Worm (Caenorhabditis elegans) whole organism, L2 larva: ENCODE results near the gene rml-1.
"Not testable (repeated sequence)": the region's sequence is repeated elsewhere in the genome, so short reads cannot be mapped to it uniquely, and the experiment has no call there.

Experiments
- C34F6.9 ChIP-seq: fragments of 150-350 bp; optimal IDR thresholded peaks from 2 replicates; lab custom pipeline; 2014; ENCODE audit warnings: missing biosample characterization, missing genetic modification characterization
- F13H6.1 ChIP-seq: sonication (generic microtip); optimal IDR thresholded peaks from 2 replicates; lab custom pipeline; 2016; ENCODE audit warnings: missing genetic modification characterization, missing compliant biosample characterization
- R02D3.7 ChIP-seq: fragments of 150-350 bp; optimal IDR thresholded peaks from 2 replicates; lab custom pipeline; 2014; ENCODE audit warnings: missing biosample characterization, missing genetic modification characterization
- Y55F3AM.14 ChIP-seq: fragments of 200-800 bp; sonication (Bioruptor generic); optimal IDR thresholded peaks from 2 replicates; lab custom pipeline; 2018; ENCODE audit warnings: mild to moderate bottlenecking, missing genetic modification characterization, missing compliant biosample characterization
- ZK546.5 ChIP-seq: sonication (generic microtip); optimal IDR thresholded peaks from 2 replicates; lab custom pipeline; 2017; ENCODE audit warnings: missing biosample characterization, missing genetic modification characterization
- alr-1 ChIP-seq: fragments of 150-350 bp; optimal IDR thresholded peaks from 2 replicates; lab custom pipeline; 2014; ENCODE audit warnings: missing biosample characterization, missing genetic modification characterization
- ama-1 ChIP-seq: fragments of 150-350 bp; optimal IDR thresholded peaks from 2 replicates; lab custom pipeline; 2018; ENCODE audit warnings: inconsistent platforms
- ceh-16 ChIP-seq: fragments of 150-350 bp; optimal IDR thresholded peaks from 2 replicates; lab custom pipeline; 2014; ENCODE audit warnings: missing biosample characterization, missing genetic modification characterization
- ceh-82 ChIP-seq: fragments of 150-350 bp; optimal IDR thresholded peaks from 2 replicates; lab custom pipeline; 2014; ENCODE audit warnings: missing biosample characterization, missing genetic modification characterization
- crh-2 ChIP-seq: sonication (generic microtip); optimal IDR thresholded peaks from 2 replicates; lab custom pipeline; 2017; ENCODE audit warnings: missing biosample characterization, missing genetic modification characterization
- dmd-4 ChIP-seq: sonication (generic microtip); optimal IDR thresholded peaks from 2 replicates; lab custom pipeline; 2017; ENCODE audit warnings: missing biosample characterization, missing genetic modification characterization
- egl-27 ChIP-seq: sonication (generic microtip); optimal IDR thresholded peaks from 3 replicates; lab custom pipeline; 2017; ENCODE audit warnings: missing biosample characterization, missing genetic modification reagents, missing genetic modification characterization
- fos-1 ChIP-seq: fragments of 150-350 bp; optimal IDR thresholded peaks from 2 replicates; lab custom pipeline; 2014; ENCODE audit warnings: missing biosample characterization, missing genetic modification characterization
- gmeb-1 ChIP-seq: fragments of 150-350 bp; optimal IDR thresholded peaks from 2 replicates; lab custom pipeline; 2014; ENCODE audit warnings: missing biosample characterization, missing genetic modification characterization
- lin-11 ChIP-seq: fragments of 150-350 bp; sonication (generic microtip); optimal IDR thresholded peaks from 2 replicates; lab custom pipeline; 2014; ENCODE audit warnings: missing biosample characterization, missing genetic modification characterization, inconsistent platforms, mixed read lengths
- lin-13 ChIP-seq: fragments of 150-350 bp; optimal IDR thresholded peaks from 2 replicates; lab custom pipeline; 2014; ENCODE audit warnings: missing biosample characterization, missing genetic modification reagents, missing genetic modification characterization
- lsy-2 ChIP-seq, 2 experiments: fragments of 150-350 bp in 1 of 2; sonication (generic microtip) in 1 of 2; optimal IDR thresholded peaks; 2 replicates each; lab custom pipeline; 2014 to 2017; ENCODE audit warnings: missing biosample characterization in 2 of 2, missing genetic modification characterization in 2 of 2
- mdl-1 ChIP-seq, 2 experiments: fragments of 150-350 bp in 1 of 2; sonication (generic microtip) in 1 of 2; optimal IDR thresholded peaks; 2 replicates each; lab custom pipeline; 2017; ENCODE audit warnings: missing biosample characterization in 2 of 2, missing genetic modification characterization in 2 of 2
- nhr-10 ChIP-seq: sonication (generic microtip); optimal IDR thresholded peaks from 2 replicates; lab custom pipeline; 2017; ENCODE audit warnings: missing biosample characterization, missing genetic modification characterization
- nhr-11 ChIP-seq: fragments of 150-350 bp; optimal IDR thresholded peaks from 2 replicates; lab custom pipeline; 2014; ENCODE audit warnings: missing biosample characterization, missing genetic modification characterization
- nhr-12 ChIP-seq: fragments of 150-350 bp; optimal IDR thresholded peaks from 2 replicates; lab custom pipeline; 2014; ENCODE audit warnings: missing biosample characterization, missing genetic modification characterization
- nhr-129 ChIP-seq: fragments of 150-350 bp; optimal IDR thresholded peaks from 2 replicates; lab custom pipeline; 2014; ENCODE audit warnings: missing biosample characterization, missing genetic modification characterization
- nhr-21 ChIP-seq: fragments of 150-350 bp; optimal IDR thresholded peaks from 2 replicates; lab custom pipeline; 2014; ENCODE audit warnings: missing biosample characterization, missing genetic modification characterization
- nhr-23 ChIP-seq: fragments of 150-350 bp; optimal IDR thresholded peaks from 2 replicates; lab custom pipeline; 2014; ENCODE audit warnings: missing biosample characterization, missing genetic modification reagents, missing genetic modification characterization
- nhr-237 ChIP-seq: fragments of 150-350 bp; optimal IDR thresholded peaks from 2 replicates; lab custom pipeline; 2014; ENCODE audit warnings: missing biosample characterization, missing genetic modification characterization
- nhr-25 ChIP-seq: fragments of 150-350 bp; sonication (generic microtip); optimal IDR thresholded peaks from 3 replicates; lab custom pipeline; 2014; ENCODE audit warnings: missing biosample characterization, missing genetic modification characterization
- nhr-77 ChIP-seq: fragments of 150-350 bp; optimal IDR thresholded peaks from 2 replicates; lab custom pipeline; 2014; ENCODE audit warnings: missing biosample characterization, missing genetic modification characterization
- peb-1 ChIP-seq: fragments of 150-350 bp; optimal IDR thresholded peaks from 2 replicates; lab custom pipeline; 2014; ENCODE audit warnings: missing biosample characterization, missing genetic modification characterization
- sem-4 ChIP-seq: fragments of 150-350 bp; optimal IDR thresholded peaks from 2 replicates; lab custom pipeline; 2014; ENCODE audit warnings: missing biosample characterization, missing genetic modification reagents, missing genetic modification characterization
- skn-1 ChIP-seq: sonication (generic microtip); optimal IDR thresholded peaks from 2 replicates; lab custom pipeline; 2017; ENCODE audit warnings: missing biosample characterization, missing genetic modification characterization
- sma-3 ChIP-seq: sonication (generic microtip); optimal IDR thresholded peaks from 2 replicates; lab custom pipeline; 2016; ENCODE audit warnings: missing genetic modification reagents, missing genetic modification characterization, missing compliant biosample characterization
- sma-9 ChIP-seq, 2 experiments: fragments of 150-350 bp in 1 of 2; sonication (generic microtip) in 1 of 2; optimal IDR thresholded peaks; 2 replicates each; lab custom pipeline; 2014 to 2016; ENCODE audit warnings: missing genetic modification characterization in 2 of 2, mild to moderate bottlenecking in 1 of 2, missing biosample characterization in 1 of 2, missing compliant biosample characterization in 1 of 2, missing genetic modification reagents in 1 of 2, moderate library complexity in 1 of 2
- unc-62 ChIP-seq: fragments of 150-350 bp; optimal IDR thresholded peaks from 2 replicates; lab custom pipeline; 2014; ENCODE audit warnings: missing biosample characterization, missing genetic modification reagents, missing genetic modification characterization
- ztf-1 ChIP-seq: fragments of 200-800 bp; sonication (Bioruptor generic); conservative IDR thresholded peaks from 2 replicates; pipeline ENCODE4 v1.3.6; 2022; ENCODE audit warnings: missing genetic modification characterization, missing compliant biosample characterization
- ztf-4 ChIP-seq: fragments of 150-350 bp; optimal IDR thresholded peaks from 2 replicates; lab custom pipeline; 2014; ENCODE audit warnings: missing biosample characterization, missing genetic modification characterization

The rml-1 gene

ce11 chrIII:13762046-13762445 lies 5.8 kb downstream of the rml-1 start, which contains the start of gene dbn-1:
Gene dbn-1 (minus strand): TSS chrIII:13762069.
- TF ChIP-seq lin-13 (GFP tag; lab: Kevin White, UChicago) (no peak), crh-2 (tag; lab: Kevin White, UChicago) (peak; percentile 38), mdl-1 (tag; optimal IDR thresholded peaks at IDR 0.05; lab: Kevin White, UChicago) (no peak), nhr-10 (tag; lab: Kevin White, UChicago) (no peak), nhr-23 (tag; lab: Kevin White, UChicago) (no peak), sma-9 (GFP tag; optimal IDR thresholded peaks at IDR 0.05; lab: Kevin White, UChicago) (peak; percentile 31), sma-9 (tag; optimal IDR thresholded peaks at IDR 0.05; lab: Kevin White, UChicago) (no peak), fos-1 (tag; lab: Kevin White, UChicago) (peak; percentile 75), lin-11 (tag; lab: Kevin White, UChicago) (no peak)

ce11 chrIII:13761022-13761421 lies 6.9 kb downstream of the rml-1 start:
- TF ChIP-seq nhr-11 (tag; lab: Kevin White, UChicago) (no peak), Y55F3AM.14 (GFP tag; lab: Kevin White, UChicago) (no peak), lin-11 (tag; lab: Kevin White, UChicago) (no peak), nhr-23 (tag; lab: Kevin White, UChicago) (no peak), ztf-1 (GFP tag; lab: Robert Waterston, UW) (no peak), alr-1 (tag; lab: Kevin White, UChicago) (no peak), dmd-4 (tag; lab: Kevin White, UChicago) (no peak), lin-13 (GFP tag; lab: Kevin White, UChicago) (no peak), nhr-12 (tag; lab: Kevin White, UChicago) (no peak), ceh-16 (tag; lab: Kevin White, UChicago) (no peak), ztf-4 (no peak), nhr-25 (no peak), peb-1 (tag; lab: Kevin White, UChicago) (no peak), crh-2 (tag; lab: Kevin White, UChicago) (no peak), ceh-82 (tag; lab: Kevin White, UChicago) (no peak), egl-27 (no peak)

ce11 chrIII:13759691-13760090 lies 8.2 kb downstream of the rml-1 start:
- TF ChIP-seq nhr-12 (tag; lab: Kevin White, UChicago) (no peak), nhr-21 (no peak), F13H6.1 (tag; lab: Kevin White, UChicago) (no peak), R02D3.7 (no peak), ama-1 (lab: Kevin White, UChicago) (no peak), sma-9 (GFP tag; optimal IDR thresholded peaks at IDR 0.05; lab: Kevin White, UChicago) (no peak), sma-9 (tag; optimal IDR thresholded peaks at IDR 0.05; lab: Kevin White, UChicago) (no peak), lsy-2 (tag; optimal IDR thresholded peaks at IDR 0.05; lab: Kevin White, UChicago) (no peak), sma-3 (GFP tag; lab: Kevin White, UChicago) (no peak), nhr-237 (tag; lab: Kevin White, UChicago) (no peak), C34F6.9 (tag; lab: Kevin White, UChicago) (no peak), nhr-77 (no peak), gmeb-1 (tag; lab: Kevin White, UChicago) (no peak), sem-4 (no peak), crh-2 (tag; lab: Kevin White, UChicago) (no peak), nhr-25 (no peak)

ce11 chrIII:13755689-13756088 lies 12.2 kb downstream of the rml-1 start, which contains the start of gene toca-2:
Gene toca-2 (plus strand): TSS chrIII:13755896.
- no peak for TF ChIP-seq sem-4
- no peak for TF ChIP-seq alr-1 (tag; lab: Kevin White, UChicago)
- TF ChIP-seq unc-62 = no peak
- TF ChIP-seq ztf-1 (GFP tag; lab: Robert Waterston, UW) = no peak
- TF ChIP-seq ZK546.5 (tag; lab: Kevin White, UChicago) = no peak
- TF ChIP-seq nhr-10 (tag; lab: Kevin White, UChicago) = no peak
- TF ChIP-seq Y55F3AM.14 (GFP tag; lab: Kevin White, UChicago) = no peak
- TF ChIP-seq nhr-129 (tag; lab: Kevin White, UChicago) = no peak
- TF ChIP-seq gmeb-1 (tag; lab: Kevin White, UChicago) = no peak
- no peak for TF ChIP-seq sma-9 (GFP tag; optimal IDR thresholded peaks at IDR 0.05; lab: Kevin White, UChicago)
- TF ChIP-seq sma-9 (tag; optimal IDR thresholded peaks at IDR 0.05; lab: Kevin White, UChicago) = no peak

DNA sequence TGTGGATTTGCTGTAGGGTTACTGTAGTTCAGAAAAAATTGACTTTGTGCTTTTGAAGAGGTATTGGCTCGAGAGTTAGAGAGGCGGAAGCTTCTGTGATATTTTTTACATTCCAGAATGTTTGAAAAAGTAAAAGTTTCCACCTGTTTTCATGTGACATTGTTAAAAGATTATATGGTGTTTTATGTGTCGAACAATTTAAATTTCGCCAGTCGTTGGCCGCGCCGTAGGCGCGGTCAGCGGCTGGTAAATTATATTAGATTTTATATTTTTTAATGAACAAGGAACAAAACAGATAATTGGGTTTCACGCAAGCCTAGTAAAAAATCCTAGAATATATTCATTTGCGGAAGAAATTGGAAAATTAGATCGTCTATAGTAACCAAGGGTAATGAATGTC lies 16.7 kb downstream of the rml-1 start, which contains the start of gene mlc-7:
Gene mlc-7, plus strand, starts transcription at position 301 of the 400 bp plus-strand sequence.
- not testable (repeated sequence) for TF ChIP-seq peb-1 (tag; lab: Kevin White, UChicago); sma-9 (GFP tag; optimal IDR thresholded peaks at IDR 0.05; lab: Kevin White, UChicago); sma-9 (tag; optimal IDR thresholded peaks at IDR 0.05; lab: Kevin White, UChicago); skn-1 (tag; lab: Kevin White, UChicago)
